Fruit fly (Drosophila melanogaster) whole organism, pupa: ENCODE data around the gene Trs33.

ENCODE experiments used
- CG10348 ChIP-seq: fragments of 200-800 bp; sonication (Bioruptor generic); IDR thresholded peaks from 2 replicates; pipeline ENCODE4 v1.3.6; 2022; ENCODE audit warnings: missing biosample characterization, missing genetic modification characterization
- CG12605 ChIP-seq: fragments of 200-800 bp; sonication (Bioruptor generic); IDR thresholded peaks from 2 replicates; pipeline ENCODE4 v1.3.6; 2022; ENCODE audit warnings: missing biosample characterization, missing genetic modification characterization
- CG13204 ChIP-seq: fragments of 200-800 bp; sonication (Bioruptor generic); optimal IDR thresholded peaks from 2 replicates; lab custom pipeline; 2018; ENCODE audit warnings: missing biosample characterization, mild to moderate bottlenecking, missing genetic modification characterization, moderate library complexity
- CG14655 ChIP-seq: fragments of 200-800 bp; sonication (Bioruptor generic); optimal IDR thresholded peaks from 3 replicates; lab custom pipeline; 2017; ENCODE audit warnings: mild to moderate bottlenecking, missing biosample characterization, missing genetic modification reagents, missing genetic modification characterization
- CG15710 ChIP-seq: fragments of 200-800 bp; sonication (Bioruptor generic); optimal IDR thresholded peaks from 2 replicates; lab custom pipeline; 2018; ENCODE audit warnings: missing biosample characterization, mild to moderate bottlenecking, missing genetic modification characterization, moderate library complexity
- CG17806 ChIP-seq: fragments of 200-800 bp; sonication (Bioruptor generic); optimal IDR thresholded peaks from 2 replicates; lab custom pipeline; 2018; ENCODE audit warnings: missing biosample characterization, mild to moderate bottlenecking, missing genetic modification characterization, moderate library complexity
- CG32121 ChIP-seq: fragments of 200-800 bp; sonication (Bioruptor generic); IDR thresholded peaks from 2 replicates; pipeline ENCODE4 v1.3.6; 2022; ENCODE audit warnings: missing biosample characterization, missing genetic modification characterization
- CG34367 ChIP-seq: fragments of 200-800 bp; sonication (Bioruptor generic); optimal IDR thresholded peaks from 2 replicates; lab custom pipeline; 2018; ENCODE audit warnings: missing biosample characterization, mild to moderate bottlenecking, missing genetic modification characterization
- CG4496 ChIP-seq: fragments of 200-800 bp; sonication (Bioruptor generic); IDR thresholded peaks from 3 replicates; pipeline ENCODE4 v1.3.6; 2022; ENCODE audit warnings: missing biosample characterization, missing genetic modification characterization
- CG8159 ChIP-seq: fragments of 200-800 bp; sonication (Bioruptor generic); optimal IDR thresholded peaks from 3 replicates; lab custom pipeline; 2018; ENCODE audit warnings: missing biosample characterization, mild to moderate bottlenecking, missing genetic modification characterization, moderate library complexity
- CG8301 ChIP-seq: fragments of 200-800 bp; sonication (Bioruptor generic); optimal IDR thresholded peaks from 2 replicates; lab custom pipeline; 2018; ENCODE audit warnings: missing biosample characterization, mild to moderate bottlenecking, missing genetic modification characterization
- CG9948 ChIP-seq: fragments of 200-800 bp; sonication (Bioruptor generic); optimal IDR thresholded peaks from 2 replicates; lab custom pipeline; 2018; ENCODE audit warnings: missing biosample characterization, mild to moderate bottlenecking, missing genetic modification characterization, moderate library complexity
- D1 ChIP-seq: fragments of 200-800 bp; sonication (Bioruptor generic); optimal IDR thresholded peaks from 2 replicates; lab custom pipeline; 2018; ENCODE audit warnings: missing biosample characterization, mild to moderate bottlenecking, missing genetic modification characterization, moderate library complexity
- EcR ChIP-seq: fragments of 200-800 bp; sonication (Bioruptor generic); optimal IDR thresholded peaks from 3 replicates; lab custom pipeline; 2019; ENCODE audit warnings: missing biosample characterization, missing genetic modification characterization, mild to moderate bottlenecking, moderate library complexity, missing genetic modification reagents
- Ets98B ChIP-seq: fragments of 200-800 bp; sonication (Bioruptor generic); IDR thresholded peaks from 2 replicates; pipeline ENCODE4 v1.3.6; 2022; ENCODE audit warnings: missing biosample characterization, missing genetic modification characterization
- Pif1A ChIP-seq: fragments of 200-800 bp; sonication (Bioruptor generic); optimal IDR thresholded peaks from 3 replicates; lab custom pipeline; 2016; ENCODE audit warnings: missing biosample characterization, missing genetic modification characterization
- Pif1B ChIP-seq: fragments of 200-800 bp; sonication (Bioruptor generic); optimal IDR thresholded peaks from 3 replicates; lab custom pipeline; 2016; ENCODE audit warnings: missing biosample characterization, missing genetic modification characterization
- Snoo ChIP-seq: fragments of 200-800 bp; sonication (Bioruptor generic); optimal IDR thresholded peaks from 3 replicates; lab custom pipeline; 2017; ENCODE audit warnings: missing biosample characterization, mild to moderate bottlenecking, missing genetic modification characterization, inconsistent platforms
- fd96Ca ChIP-seq: fragments of 200-800 bp; sonication (Bioruptor generic); IDR thresholded peaks from 3 replicates; pipeline ENCODE4 v1.3.6; 2022; ENCODE audit warnings: missing biosample characterization, missing genetic modification characterization
- gl ChIP-seq: fragments of 200-800 bp; sonication (Bioruptor generic); optimal IDR thresholded peaks from 2 replicates; lab custom pipeline; 2018; ENCODE audit warnings: missing biosample characterization, mild to moderate bottlenecking, missing genetic modification characterization

Gene Trs33

dm6 chr3R:15310695-15311094, 40.1 kb downstream of the Trs33 start:
- TF ChIP-seq CG10348 (GFP tag; lab: Robert Waterston, UW): no peak
- no peak for TF ChIP-seq CG13204
- TF ChIP-seq Snoo (tag; lab: Kevin White, UChicago): no peak
- no peak for TF ChIP-seq D1 (tag; lab: Kevin White, UChicago)

- TF ChIP-seq D1 (tag; lab: Kevin White, UChicago) (no peak), CG15710 (tag; lab: Kevin White, UChicago) (no peak), CG13204 (no peak), CG12605 (GFP tag; lab: Robert Waterston, UW) (no peak), CG14655 (GFP tag; lab: Kevin White, UChicago) (no peak), EcR (GFP tag; lab: Kevin White, UChicago) (no peak), CG10348 (GFP tag; lab: Robert Waterston, UW) (no peak), CG8159 (no peak), Pif1A (GFP tag; lab: Kevin White, UChicago) (no peak), Pif1B (no peak), CG32121 (no peak), CG4496 (GFP tag; lab: Robert Waterston, UW) (no peak), gl (no peak), CG9948 (no peak), CG8301 (tag; lab: Kevin White, UChicago) (no peak), fd96Ca (GFP tag; lab: Robert Waterston, UW) (no peak), Ets98B (GFP tag; lab: Robert Waterston, UW) (no peak)
- TF ChIP-seq, all 21 proteins: peak for 0
Observed at dm6 chr3R:15309924-15310323, 40.9 kb downstream of the Trs33 start, which contains the start of gene Tm2. TSS of gene Tm2 (plus strand) at chr3R:15310193.

dm6 chr3R:15305246-15305645, 45.5 kb downstream of the Trs33 start:
- TF ChIP-seq CG15710 (tag; lab: Kevin White, UChicago) (no peak), CG8301 (tag; lab: Kevin White, UChicago) (no peak), Pif1B (no peak), Snoo (tag; lab: Kevin White, UChicago) (no peak), Pif1A (GFP tag; lab: Kevin White, UChicago) (no peak), Ets98B (GFP tag; lab: Robert Waterston, UW) (no peak), CG14655 (GFP tag; lab: Kevin White, UChicago) (no peak), CG8159 (no peak), CG9948 (no peak), CG13204 (no peak), CG4496 (GFP tag; lab: Robert Waterston, UW) (no peak), CG10348 (GFP tag; lab: Robert Waterston, UW) (no peak), CG32121 (no peak), CG17806 (tag; lab: Kevin White, UChicago) (no peak), EcR (GFP tag; lab: Kevin White, UChicago) (no peak), CG34367 (tag; lab: Kevin White, UChicago) (no peak)
